Fruit fly (Drosophila melanogaster): Measurements from ENCODE around the gene Gr77a.
A peak's percentile ranks its signal among the peaks of the same experiment; 100 is the strongest.

Gene Gr77a

dm6 chr3L:20785742-20786427, 46.7 kb upstream of the Gr77a start, which contains the start of gene Pcif1 (continued):
- peak; percentile 22 for TF ChIP-seq CG4854 (GFP tag; optimal IDR thresholded peaks at IDR 0.05)
- TF ChIP-seq CG14667 (GFP tag; IDR thresholded peaks at IDR 0.05): no peak
- peak; percentile 99 for TF ChIP-seq CG42726 (GFP tag; IDR thresholded peaks at IDR 0.05; ENCODE audit: partially characterized antibody)
- TF ChIP-seq CG15514 (GFP tag; optimal IDR thresholded peaks at IDR 0.05): peak; percentile 75
- no peak for TF ChIP-seq CG16815 (GFP tag; optimal IDR thresholded peaks at IDR 0.05)
- no peak for TF ChIP-seq CG16779 (GFP tag; IDR thresholded peaks at IDR 0.05)
- no peak for TF ChIP-seq CG4328 (GFP tag; optimal IDR thresholded peaks at IDR 0.05)
- TF ChIP-seq al (GFP tag; IDR thresholded peaks at IDR 0.05): 0 out of 2 replicates have a peak, but pooled peaks have one; percentile 18
- TF ChIP-seq phol (tag; optimal IDR thresholded peaks at IDR 0.05): peak; percentile 35
- TF ChIP-seq Mad (GFP tag; optimal IDR thresholded peaks at IDR 0.05): peak; percentile 12
- peak; percentile 100 for TF ChIP-seq chinmo (GFP tag; IDR thresholded peaks at IDR 0.05; ENCODE audit: partially characterized antibody)
- no peak for TF ChIP-seq CG8290 (GFP tag; optimal IDR thresholded peaks at IDR 0.05)
- peak in 1 of 2 experiments; percentile 48 for TF ChIP-seq CG8290 (tag; optimal IDR thresholded peaks at IDR 0.05)
- TF ChIP-seq ci (GFP tag; IDR thresholded peaks at IDR 0.05): peak; percentile 39; the same call in 1 of the 3 replicates
- TF ChIP-seq Dp (GFP tag; optimal IDR thresholded peaks at IDR 0.05): peak; percentile 66
- peak; percentile 39 for TF ChIP-seq Sry-β (GFP tag; optimal IDR thresholded peaks at IDR 0.05)
- peak; percentile 39 for TF ChIP-seq nom (GFP tag; optimal IDR thresholded peaks at IDR 0.05)
- no peak for TF ChIP-seq br (optimal IDR thresholded peaks at IDR 0.05)
- peak; percentile 67 for TF ChIP-seq sens (GFP tag)
- TF ChIP-seq pum (GFP tag; optimal IDR thresholded peaks at IDR 0.05): no peak
- no peak for TF ChIP-seq Ets65A (GFP tag)
- no peak for TF ChIP-seq crc (GFP tag; optimal IDR thresholded peaks at IDR 0.05)
- TF ChIP-seq CG9215 (GFP tag; IDR thresholded peaks at IDR 0.05): no peak
- TF ChIP-seq Pdp1 (GFP tag; optimal IDR thresholded peaks at IDR 0.05): peak in 1 of 2 experiments; percentile 81
- no peak for TF ChIP-seq Asciz (GFP tag; optimal IDR thresholded peaks at IDR 0.05)
- TF ChIP-seq row (GFP tag; IDR thresholded peaks at IDR 0.05): peak; percentile 73
- TF ChIP-seq CG8281 (tag; optimal IDR thresholded peaks at IDR 0.05): no peak
- no peak for TF ChIP-seq CG8944 (GFP tag; optimal IDR thresholded peaks at IDR 0.05)
- peak; percentile 53; the same call in 2 of the 3 replicates for TF ChIP-seq zfh1 (GFP tag; IDR thresholded peaks at IDR 0.05)
- TF ChIP-seq H15 (GFP tag; IDR thresholded peaks at IDR 0.05): no peak
- TF ChIP-seq Med (GFP tag): peak; percentile 82
- peak; percentile 39 for TF ChIP-seq CG2712 (tag; optimal IDR thresholded peaks at IDR 0.05)
- TF ChIP-seq CG18764 (GFP tag; optimal IDR thresholded peaks at IDR 0.05): no peak
- peak; percentile 16; the same call in 1 of the 2 replicates for TF ChIP-seq CG32532 (GFP tag; IDR thresholded peaks at IDR 0.05)
- TF ChIP-seq Vsx1 (GFP tag; optimal IDR thresholded peaks at IDR 0.05): no peak
- TF ChIP-seq pzg (GFP tag; optimal IDR thresholded peaks at IDR 0.05): peak; percentile 81
- TF ChIP-seq HmgD (GFP tag; optimal IDR thresholded peaks at IDR 0.05): peak; percentile 22
- peak; percentile 6 for TF ChIP-seq CG13296 (GFP tag; optimal IDR thresholded peaks at IDR 0.05)
- TF ChIP-seq sd (tag; optimal IDR thresholded peaks at IDR 0.05): no peak
- peak; percentile 41 for TF ChIP-seq CG3995 (GFP tag; optimal IDR thresholded peaks at IDR 0.05)
- no peak for TF ChIP-seq CG10654 (GFP tag; optimal IDR thresholded peaks at IDR 0.05)
- no peak for TF ChIP-seq Usf (GFP tag; optimal IDR thresholded peaks at IDR 0.05)
- TF ChIP-seq CG16813 (GFP tag; IDR thresholded peaks at IDR 0.05; ENCODE audit: partially characterized antibody): peak; percentile 99
- TF ChIP-seq vvl (GFP tag; IDR thresholded peaks at IDR 0.05): peak; percentile 20; the same call in 1 of the 2 replicates
- peak; percentile 53 for TF ChIP-seq nerfin-1 (tag; optimal IDR thresholded peaks at IDR 0.05)
- TF ChIP-seq Xrp1 (GFP tag; IDR thresholded peaks at IDR 0.05): peak; percentile 18; the same call in 1 of the 2 replicates
- TF ChIP-seq chn (GFP tag; optimal IDR thresholded peaks at IDR 0.05): no peak
- peak; percentile 62 for TF ChIP-seq YL-1 (GFP tag; optimal IDR thresholded peaks at IDR 0.05)
- peak; percentile 100 for TF ChIP-seq CG6791 (GFP tag; IDR thresholded peaks at IDR 0.05; ENCODE audit: partially characterized antibody)
- TF ChIP-seq crp (GFP tag; optimal IDR thresholded peaks at IDR 0.05): no peak
